Fruit fly (Drosophila melanogaster): ENCODE data around the gene CG9286.
A peak's percentile ranks its signal among the peaks of the same experiment; 100 is the strongest.

Gene CG9286

DNA sequence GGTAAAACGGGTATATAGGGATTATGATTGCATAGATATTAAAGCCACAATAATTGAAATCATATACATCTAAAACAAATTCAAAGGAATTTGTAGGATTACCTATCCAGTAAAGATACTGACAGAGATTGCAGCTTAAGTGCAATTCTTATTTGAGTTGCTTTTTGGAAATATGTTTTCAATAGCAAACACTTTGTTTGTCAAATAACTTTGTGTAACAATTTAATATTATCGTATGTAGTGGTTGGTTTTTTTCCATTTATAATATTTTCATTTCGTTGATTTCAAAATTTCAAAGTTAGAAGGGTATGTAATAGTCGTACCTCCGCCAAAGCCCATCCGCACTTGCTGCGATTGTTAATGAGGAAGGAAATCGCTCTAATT is 25.9 kb downstream of the CG9286 start:
- TF ChIP-seq pan (optimal IDR thresholded peaks at IDR 0.05) (peak; percentile 25), EcR (GFP tag; optimal IDR thresholded peaks at IDR 0.05) (no peak), Dll (optimal IDR thresholded peaks at IDR 0.05) (no peak), usp (GFP tag; optimal IDR thresholded peaks at IDR 0.05) (no peak), psq (optimal IDR thresholded peaks at IDR 0.05) (no peak), CG8478 (optimal IDR thresholded peaks at IDR 0.05) (no peak)

DNA sequence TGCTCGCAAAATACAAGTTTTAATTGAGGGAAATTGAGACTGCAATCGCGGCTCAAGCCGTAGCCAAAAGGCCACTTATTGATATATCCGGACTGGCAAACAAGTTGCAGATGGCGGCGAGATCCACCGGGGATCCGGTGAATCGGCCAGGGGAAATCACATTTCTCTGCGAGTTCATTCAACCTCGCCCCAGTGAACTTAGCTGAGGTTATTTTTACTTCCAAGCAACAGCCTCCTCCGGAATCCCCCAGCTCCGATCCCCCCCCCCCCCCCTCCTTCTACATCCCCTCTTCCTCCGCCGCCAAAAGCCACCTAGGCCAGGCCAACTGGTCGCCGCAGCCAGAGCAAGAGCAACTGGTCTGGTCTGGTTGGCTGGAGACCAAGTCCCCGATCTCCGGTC is 26.6 kb downstream of the CG9286 start:
- no peak for TF ChIP-seq usp (GFP tag; optimal IDR thresholded peaks at IDR 0.05)
- peak; percentile 61 to 99 for TF ChIP-seq EcR (GFP tag; optimal IDR thresholded peaks at IDR 0.05)

DNA sequence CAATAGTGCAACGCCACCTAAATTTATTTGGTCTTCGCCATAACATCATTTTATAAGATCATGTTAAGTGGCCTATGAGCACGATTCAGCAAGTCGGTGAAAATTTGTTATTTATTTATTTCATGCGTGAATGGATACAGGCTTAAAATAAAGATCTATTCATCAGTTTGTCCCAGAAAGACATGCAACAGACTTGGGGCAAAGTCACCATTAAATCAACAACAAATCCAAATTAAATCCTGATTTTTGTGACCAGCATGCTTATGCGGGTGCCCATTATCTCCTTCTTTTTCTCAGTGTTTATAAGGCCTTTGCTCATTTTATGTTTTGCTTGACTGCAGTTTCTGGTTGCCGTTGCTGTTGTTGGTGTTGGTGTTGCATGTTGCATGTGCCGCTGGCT is 27.1 kb downstream of the CG9286 start:
- no peak for TF ChIP-seq pan (optimal IDR thresholded peaks at IDR 0.05)
- no peak for TF ChIP-seq CG8478 (optimal IDR thresholded peaks at IDR 0.05)
- TF ChIP-seq EcR (GFP tag; optimal IDR thresholded peaks at IDR 0.05): no peak
- TF ChIP-seq usp (GFP tag; optimal IDR thresholded peaks at IDR 0.05): no peak
- TF ChIP-seq Dll (optimal IDR thresholded peaks at IDR 0.05): no peak
- TF ChIP-seq psq (optimal IDR thresholded peaks at IDR 0.05): no peak

DNA sequence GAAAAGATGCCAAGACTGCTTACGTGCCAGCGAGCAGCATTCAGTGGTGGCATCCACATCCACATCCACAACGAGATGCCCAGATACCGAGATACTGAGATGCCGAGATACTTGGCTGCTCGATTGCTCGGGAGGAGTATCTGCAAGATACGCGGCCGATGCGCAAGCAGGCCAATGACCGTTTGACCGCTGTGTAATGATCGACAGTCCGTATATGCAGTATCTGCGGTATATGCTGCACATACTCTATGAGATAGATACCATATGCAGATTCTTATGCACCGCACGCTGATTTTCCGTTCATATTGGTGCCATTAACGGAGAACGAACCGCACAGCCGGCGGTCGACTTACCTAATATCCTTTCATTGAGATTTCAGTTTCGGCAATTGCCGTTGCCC is 28.5 kb downstream of the CG9286 start:
- TF ChIP-seq EcR (GFP tag; optimal IDR thresholded peaks at IDR 0.05) (peak in 1 of 2 experiments; percentile 14), CG8478 (optimal IDR thresholded peaks at IDR 0.05) (no peak), pan (optimal IDR thresholded peaks at IDR 0.05) (no peak)

DNA sequence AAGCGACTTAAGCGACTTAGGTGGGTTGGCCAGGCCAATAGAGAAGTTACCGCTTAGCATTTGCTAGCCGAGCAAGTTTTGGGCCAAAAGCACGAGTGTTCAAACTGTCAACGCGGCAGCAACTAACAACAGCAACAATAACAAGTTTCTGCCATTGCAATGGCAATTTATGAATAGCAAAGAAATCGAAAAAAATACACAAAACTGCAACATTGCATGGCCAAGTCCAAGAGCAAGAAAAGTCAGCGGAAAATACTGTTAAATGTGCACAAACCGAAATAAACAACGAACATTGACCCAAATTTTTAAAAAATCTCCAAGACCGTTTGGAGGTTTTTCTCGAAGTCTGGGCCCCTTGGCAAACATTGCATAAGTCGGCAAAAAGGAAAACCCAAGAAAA is 29.5 kb downstream of the CG9286 start:
- TF ChIP-seq psq (optimal IDR thresholded peaks at IDR 0.05) (no peak), Dll (optimal IDR thresholded peaks at IDR 0.05) (no peak), usp (GFP tag; optimal IDR thresholded peaks at IDR 0.05) (no peak), EcR (GFP tag; optimal IDR thresholded peaks at IDR 0.05) (no peak), CG8478 (optimal IDR thresholded peaks at IDR 0.05) (no peak)

DNA sequence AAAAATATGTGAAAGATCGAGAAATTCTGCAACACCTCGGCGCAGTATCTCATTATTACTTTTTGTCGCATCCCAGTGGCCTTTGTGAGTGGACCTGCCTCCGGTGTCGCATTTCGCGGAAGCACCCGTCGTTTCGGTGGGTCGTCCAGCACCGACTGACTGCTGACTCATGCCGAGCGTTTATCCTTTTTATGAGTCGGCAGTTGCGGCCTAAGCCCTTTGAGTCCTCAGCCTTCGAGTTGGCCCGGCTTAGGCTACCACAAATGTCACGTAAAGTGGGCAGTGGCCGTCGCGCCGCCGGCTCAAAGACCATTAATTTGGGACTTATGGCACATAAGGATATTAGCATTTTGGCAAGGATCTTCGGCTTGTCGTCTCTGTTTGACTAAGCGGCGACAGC is 31.0 kb downstream of the CG9286 start:
- no peak for TF ChIP-seq Dll (optimal IDR thresholded peaks at IDR 0.05)
- TF ChIP-seq psq (optimal IDR thresholded peaks at IDR 0.05): no peak
- TF ChIP-seq pan (optimal IDR thresholded peaks at IDR 0.05): no peak
- no peak for TF ChIP-seq usp (GFP tag; optimal IDR thresholded peaks at IDR 0.05)
- no peak for TF ChIP-seq EcR (GFP tag; optimal IDR thresholded peaks at IDR 0.05)
- TF ChIP-seq CG8478 (optimal IDR thresholded peaks at IDR 0.05): no peak

DNA sequence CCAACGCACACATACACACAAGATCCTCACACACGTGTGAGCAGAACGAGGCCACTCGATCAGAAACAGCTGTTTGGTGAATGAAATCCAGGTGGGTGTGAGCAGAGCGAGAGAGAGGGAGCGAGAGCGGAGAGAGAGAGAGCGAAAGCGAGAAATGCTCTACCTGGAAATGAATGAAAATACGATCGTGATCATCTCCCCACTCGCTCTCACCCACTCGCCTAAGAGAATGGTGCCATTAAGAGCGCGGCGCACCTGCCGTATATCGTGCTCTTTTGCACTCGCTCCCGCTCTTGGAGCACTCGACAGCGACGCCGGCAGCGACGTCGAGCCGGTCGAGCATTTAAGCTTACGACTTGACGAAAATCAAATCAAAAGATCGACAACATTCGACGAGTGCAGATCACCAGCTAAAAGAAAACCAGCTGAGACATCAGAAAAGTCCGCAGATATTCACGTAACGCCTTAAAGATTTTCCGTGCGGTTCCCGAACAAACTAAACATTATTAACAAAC is 32.0 kb downstream of the CG9286 start, which contains the start of the genes tal-1A, tal-2A, tal-3A and tal-AA:
Gene tal-1A (plus strand): TSS at position 374 of the 515 bp plus-strand sequence.
Gene tal-2A (plus strand): TSS at position 374 of the 515 bp plus-strand sequence.
Gene tal-3A (plus strand): TSS at position 374 of the 515 bp plus-strand sequence.
Gene tal-AA (plus strand): TSS at position 374 of the 515 bp plus-strand sequence.
- TF ChIP-seq CG8478 (optimal IDR thresholded peaks at IDR 0.05): peak; percentile 11
- TF ChIP-seq psq (optimal IDR thresholded peaks at IDR 0.05): no peak
- TF ChIP-seq Dll (optimal IDR thresholded peaks at IDR 0.05): peak; percentile 94
- TF ChIP-seq EcR (GFP tag; optimal IDR thresholded peaks at IDR 0.05): peak in 1 of 2 experiments; percentile 20
- no peak for TF ChIP-seq usp (GFP tag; optimal IDR thresholded peaks at IDR 0.05)

DNA sequence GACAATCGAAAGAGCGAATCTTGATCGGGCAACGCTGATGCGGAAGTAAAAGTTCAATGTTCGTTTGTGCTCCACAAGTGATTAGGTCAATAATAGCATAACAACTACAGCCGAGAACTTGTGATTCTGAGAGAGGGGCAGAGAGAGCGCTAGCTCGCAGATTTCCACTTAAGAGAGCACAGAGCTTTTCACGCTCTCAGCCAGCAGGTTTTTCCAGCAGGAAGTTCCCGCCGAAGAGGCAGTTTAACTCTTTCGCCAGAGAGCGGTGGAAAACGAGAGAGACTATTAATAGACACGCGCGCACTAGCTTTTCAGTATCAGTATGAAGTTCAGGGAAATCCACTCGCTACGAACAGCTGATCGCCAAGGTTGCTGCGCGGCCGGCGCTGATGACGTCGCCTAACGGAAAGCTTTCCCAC is 34.3 kb downstream of the CG9286 start:
- TF ChIP-seq Dll (optimal IDR thresholded peaks at IDR 0.05) (peak; percentile 26), pan (optimal IDR thresholded peaks at IDR 0.05) (no peak), CG8478 (optimal IDR thresholded peaks at IDR 0.05) (no peak), psq (optimal IDR thresholded peaks at IDR 0.05) (no peak), usp (GFP tag; optimal IDR thresholded peaks at IDR 0.05) (no peak), EcR (GFP tag; optimal IDR thresholded peaks at IDR 0.05) (peak in 1 of 2 experiments; percentile 46)

DNA sequence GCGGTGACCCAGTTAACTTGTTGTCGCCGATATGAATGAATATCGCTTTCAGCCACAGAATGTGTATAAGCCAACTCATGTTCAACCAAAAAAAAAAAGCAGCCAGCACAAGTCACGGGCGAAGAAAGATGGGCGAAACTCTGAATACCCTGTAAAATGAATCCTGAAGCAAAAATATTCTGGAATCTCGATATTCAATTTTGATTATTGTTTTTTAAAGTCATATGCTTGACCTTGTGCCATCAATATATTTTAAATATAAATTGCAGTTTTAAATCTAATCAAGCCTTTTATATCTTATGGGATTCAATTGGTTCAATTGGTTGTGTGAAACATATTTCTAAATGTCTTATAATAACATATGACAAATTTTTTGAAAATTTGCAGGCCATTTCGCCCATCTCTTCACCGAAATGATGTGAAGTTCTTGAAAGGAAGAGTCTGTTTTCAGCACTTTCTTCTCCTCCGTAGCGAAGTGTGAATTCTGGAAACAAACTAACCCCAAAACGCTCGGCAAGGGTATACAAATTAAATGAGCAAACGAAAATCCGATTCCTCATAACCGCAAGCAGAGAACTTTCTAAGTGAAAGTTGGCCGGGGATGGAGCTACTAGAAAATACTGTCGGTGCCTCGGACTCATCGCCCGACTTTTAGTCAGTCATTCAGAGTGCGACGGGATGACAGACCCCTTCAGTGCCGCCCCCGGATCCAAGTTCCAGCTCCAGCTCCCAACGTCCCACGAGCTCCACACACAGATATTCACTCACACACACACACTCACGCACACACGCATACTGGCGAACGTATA is 35.0 kb downstream of the CG9286 start:
- no peak for TF ChIP-seq usp (GFP tag; optimal IDR thresholded peaks at IDR 0.05)
- TF ChIP-seq CG8478 (optimal IDR thresholded peaks at IDR 0.05): no peak
- no peak for TF ChIP-seq EcR (GFP tag; optimal IDR thresholded peaks at IDR 0.05)
- TF ChIP-seq pan (optimal IDR thresholded peaks at IDR 0.05): peak; percentile 50

DNA sequence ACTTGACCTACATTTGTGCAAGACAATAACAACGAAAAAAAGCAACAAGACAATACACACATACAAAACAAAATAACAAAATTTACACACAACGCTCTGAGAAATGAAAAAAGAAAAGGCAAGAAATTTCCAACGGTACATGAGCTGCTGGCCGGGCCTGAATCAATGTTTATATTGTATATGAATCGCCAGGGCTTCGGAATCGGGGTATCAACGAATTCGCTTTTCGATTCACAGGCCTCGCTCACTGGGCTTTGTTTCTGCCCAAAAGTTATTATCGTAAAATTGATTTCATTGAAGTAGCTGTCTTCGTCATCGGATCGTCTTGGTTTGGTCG is 35.6 kb downstream of the CG9286 start:
- TF ChIP-seq usp (GFP tag; optimal IDR thresholded peaks at IDR 0.05) (no peak), Dll (optimal IDR thresholded peaks at IDR 0.05) (no peak), psq (optimal IDR thresholded peaks at IDR 0.05) (no peak), CG8478 (optimal IDR thresholded peaks at IDR 0.05) (no peak), EcR (GFP tag; optimal IDR thresholded peaks at IDR 0.05) (no peak), pan (optimal IDR thresholded peaks at IDR 0.05) (no peak)

DNA sequence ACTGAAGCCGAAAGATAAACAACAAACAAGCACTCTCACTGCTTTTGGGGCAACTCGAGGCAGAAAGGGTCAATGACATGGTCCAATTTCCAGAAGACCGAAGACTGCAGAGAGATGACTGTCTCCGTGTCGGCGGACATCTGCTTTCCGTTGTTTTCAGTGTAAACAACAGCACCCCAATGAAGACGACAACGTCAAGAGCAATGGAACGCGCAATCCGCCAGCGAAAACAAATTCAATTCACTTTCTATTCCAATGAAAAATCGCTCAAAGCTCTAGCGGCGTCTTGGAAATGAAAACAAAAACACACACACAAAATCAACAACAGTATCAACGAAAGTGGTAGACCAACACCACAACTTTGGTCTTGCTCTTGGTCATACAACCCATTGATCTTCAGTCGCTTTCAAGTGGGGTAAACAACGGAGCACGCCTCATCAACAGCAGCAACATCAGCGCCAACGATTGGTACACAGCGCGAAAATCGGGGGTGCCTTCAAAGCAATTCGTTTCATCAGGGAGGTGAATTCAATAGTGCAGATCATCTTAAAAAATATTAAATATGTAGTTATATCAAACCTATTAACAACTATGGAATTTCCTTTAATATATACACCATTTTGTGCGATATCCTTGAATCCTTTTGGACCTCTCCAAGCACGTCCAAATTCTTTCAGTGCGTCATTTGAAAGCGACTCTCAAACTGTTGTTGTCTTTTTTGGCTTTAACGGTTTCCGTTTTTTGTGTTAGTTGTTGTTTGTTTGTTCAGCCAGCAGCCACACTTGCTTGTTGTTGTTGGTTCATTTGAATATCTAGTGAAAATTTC is 36.9 kb downstream of the CG9286 start:
- TF ChIP-seq EcR (GFP tag; optimal IDR thresholded peaks at IDR 0.05) (peak in 1 of 2 experiments; percentile 28), Dll (optimal IDR thresholded peaks at IDR 0.05) (no peak), psq (optimal IDR thresholded peaks at IDR 0.05) (no peak), CG8478 (optimal IDR thresholded peaks at IDR 0.05) (no peak), usp (GFP tag; optimal IDR thresholded peaks at IDR 0.05) (no peak)

DNA sequence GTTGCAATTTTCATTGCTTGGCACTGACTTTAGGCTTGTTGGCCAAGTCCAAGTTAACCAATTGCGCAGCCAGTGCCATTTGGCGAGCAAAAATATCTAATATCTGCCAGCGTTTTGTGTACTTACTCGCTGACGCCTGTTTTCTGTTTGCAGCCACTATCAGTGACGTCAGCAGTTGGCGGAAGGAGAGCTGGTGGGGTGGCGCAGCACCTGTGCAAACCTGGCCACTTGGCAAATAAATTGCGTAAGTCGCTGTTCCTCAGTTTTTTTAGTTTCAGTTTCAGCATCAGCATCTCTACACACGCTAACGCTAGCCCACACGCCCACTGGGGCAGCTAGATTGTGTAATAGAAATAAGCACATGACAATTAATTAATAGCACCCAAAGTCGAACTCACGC is 38.3 kb downstream of the CG9286 start:
- no peak for TF ChIP-seq pan (optimal IDR thresholded peaks at IDR 0.05)
